Worm (Caenorhabditis elegans) whole organism, L4 larva: Measurements from ENCODE around the gene F54F12.1.
A peak's percentile ranks its signal among the peaks of the same experiment; 100 is the strongest.

Experiments
- D1046.2 ChIP-seq: fragments of 200-800 bp; sonication (Bioruptor generic); IDR thresholded peaks from 2 replicates; pipeline ENCODE4 v1.3.6; 2022; ENCODE audit warnings: missing genetic modification characterization, missing compliant biosample characterization
- F26F4.8 ChIP-seq: fragments of 200-800 bp; sonication (Bioruptor generic); conservative IDR thresholded peaks from 2 replicates; pipeline ENCODE4 v1.3.6; 2022; ENCODE audit warnings: missing genetic modification characterization, missing compliant biosample characterization
- ceh-28 ChIP-seq: fragments of 150-350 bp; optimal IDR thresholded peaks from 2 replicates; lab custom pipeline; 2014; ENCODE audit warnings: missing biosample characterization, missing genetic modification reagents, missing genetic modification characterization
- ceh-32 ChIP-seq: sonication (generic microtip); optimal IDR thresholded peaks from 2 replicates; lab custom pipeline; 2016; ENCODE audit warnings: mild to moderate bottlenecking, missing genetic modification characterization, missing compliant biosample characterization; ENCODE audit not compliant: poor library complexity
- daf-19 ChIP-seq: fragments of 200-800 bp; sonication (Bioruptor generic); conservative IDR thresholded peaks from 2 replicates; pipeline ENCODE4 v1.3.6; 2022; ENCODE audit warnings: missing genetic modification characterization, missing compliant biosample characterization
- dve-1 ChIP-seq: sonication (generic microtip); optimal IDR thresholded peaks from 2 replicates; lab custom pipeline; 2017; ENCODE audit warnings: antibody characterized with exemption, mild to moderate bottlenecking, missing genetic modification characterization, missing compliant biosample characterization; ENCODE audit not compliant: insufficient read depth
- egl-27 ChIP-seq: sonication (generic microtip); optimal IDR thresholded peaks from 3 replicates; lab custom pipeline; 2017; ENCODE audit warnings: missing biosample characterization, missing genetic modification reagents, missing genetic modification characterization
- fos-1 ChIP-seq: fragments of 150-350 bp; optimal IDR thresholded peaks from 2 replicates; lab custom pipeline; 2014; ENCODE audit warnings: missing biosample characterization, missing genetic modification characterization
- lin-29 ChIP-seq: fragments of 200-800 bp; sonication (Bioruptor generic); IDR thresholded peaks from 2 replicates; pipeline ENCODE4 v1.3.6; 2022; ENCODE audit warnings: missing genetic modification reagents, missing genetic modification characterization, missing compliant biosample characterization
- lin-39 ChIP-seq: fragments of 150-350 bp; optimal IDR thresholded peaks from 2 replicates; lab custom pipeline; 2014; ENCODE audit warnings: missing biosample characterization, missing genetic modification reagents, missing genetic modification characterization
- madf-9 ChIP-seq: fragments of 200-800 bp; sonication (Bioruptor generic); conservative IDR thresholded peaks from 2 replicates; pipeline ENCODE4 v1.3.6; 2022; ENCODE audit warnings: missing genetic modification reagents, missing genetic modification characterization, missing compliant biosample characterization
- nhr-111 ChIP-seq: fragments of 200-800 bp; sonication (Bioruptor generic); optimal IDR thresholded peaks from 2 replicates; lab custom pipeline; 2018; ENCODE audit warnings: mild to moderate bottlenecking, missing genetic modification characterization, missing compliant biosample characterization
- nhr-237 ChIP-seq: sonication (generic microtip); optimal IDR thresholded peaks from 2 replicates; lab custom pipeline; 2017; ENCODE audit warnings: missing biosample characterization, missing genetic modification characterization
- nhr-42 ChIP-seq: fragments of 200-800 bp; sonication (Bioruptor generic); IDR thresholded peaks from 2 replicates; pipeline ENCODE4 v1.3.6; 2022; ENCODE audit warnings: missing genetic modification characterization, missing compliant biosample characterization
- nhr-6 ChIP-seq: fragments of 150-350 bp; optimal IDR thresholded peaks from 2 replicates; lab custom pipeline; 2014; ENCODE audit warnings: missing biosample characterization, missing genetic modification characterization
- pha-4 ChIP-seq, 2 experiments: fragments of 150-350 bp in 1 of 2; fragments of 200-800 bp in 1 of 2; sonication (Bioruptor generic) in 1 of 2; IDR thresholded peaks in 1 of 2; optimal IDR thresholded peaks in 1 of 2; 2 replicates each; pipeline versions ENCODE4 v1.3.6 to Lab custom; 2014 to 2022; ENCODE audit warnings: missing genetic modification characterization in 2 of 2, missing genetic modification reagents in 2 of 2, missing biosample characterization in 1 of 2, missing compliant biosample characterization in 1 of 2
- rbr-2 ChIP-seq: sonication (generic microtip); optimal IDR thresholded peaks from 2 replicates; lab custom pipeline; 2016; ENCODE audit warnings: missing genotype, missing genetic modification characterization, missing compliant biosample characterization
- spr-3 ChIP-seq: fragments of 200-800 bp; sonication (Bioruptor generic); optimal IDR thresholded peaks from 2 replicates; lab custom pipeline; 2018; ENCODE audit warnings: mild to moderate bottlenecking, missing genetic modification characterization, missing compliant biosample characterization
- tag-97 ChIP-seq: fragments of 200-800 bp; sonication (Bioruptor generic); IDR thresholded peaks from 2 replicates; pipeline ENCODE4 v1.3.6; 2022; ENCODE audit warnings: missing genetic modification characterization, missing compliant biosample characterization
- vab-7 ChIP-seq: fragments of 200-800 bp; sonication (Bioruptor generic); IDR thresholded peaks from 2 replicates; pipeline ENCODE4 v1.3.6; 2022; ENCODE audit warnings: missing genetic modification reagents, missing genetic modification characterization, missing compliant biosample characterization

The F54F12.1 gene

DNA sequence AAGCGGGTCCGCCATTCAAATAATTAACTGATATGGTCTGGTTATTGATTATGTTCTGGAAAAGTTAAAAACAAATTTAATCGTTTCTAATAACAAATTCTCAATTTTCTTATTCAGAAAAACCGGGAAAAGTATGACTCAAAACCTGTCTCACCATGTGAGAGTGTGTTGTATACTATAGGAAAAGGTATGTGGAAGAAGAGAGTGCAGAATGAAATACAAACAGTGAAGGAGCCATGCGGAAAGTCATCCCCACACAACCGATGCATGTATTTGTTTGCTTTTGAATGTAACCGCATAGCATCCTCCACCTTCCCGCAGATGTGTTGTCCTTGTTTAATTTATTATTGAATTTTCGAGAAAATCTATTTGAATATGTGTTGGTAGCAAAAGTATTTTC, 54.8 kb downstream of the F54F12.1 start, which contains the start of gene ZK1010.8 (continued):
- no peak for TF ChIP-seq spr-3 (GFP tag; lab: Kevin White, UChicago)
- TF ChIP-seq nhr-111 (GFP tag; lab: Kevin White, UChicago): no peak
- TF ChIP-seq daf-19: no peak
- no peak for TF ChIP-seq ceh-32 (tag; lab: Kevin White, UChicago)
- no peak for TF ChIP-seq nhr-237
- TF ChIP-seq ceh-28 (tag; lab: Kevin White, UChicago): no peak
- TF ChIP-seq madf-9 (GFP tag; lab: Robert Waterston, UW): no peak
- no peak for TF ChIP-seq nhr-42 (GFP tag; lab: Robert Waterston, UW)
- no peak for TF ChIP-seq lin-29 (GFP tag; lab: Robert Waterston, UW)
- no peak for TF ChIP-seq pha-4 (GFP tag; IDR thresholded peaks at IDR 0.05; lab: Robert Waterston, UW)
- TF ChIP-seq pha-4 (tag; optimal IDR thresholded peaks at IDR 0.05; lab: Kevin White, UChicago): peak; percentile 83
- TF ChIP-seq rbr-2: no peak
- no peak for TF ChIP-seq vab-7 (GFP tag; lab: Robert Waterston, UW)
- no peak for TF ChIP-seq F26F4.8 (GFP tag; lab: Robert Waterston, UW)
- no peak for TF ChIP-seq fos-1
- TF ChIP-seq tag-97 (GFP tag; lab: Robert Waterston, UW): no peak
- TF ChIP-seq nhr-6 (tag; lab: Kevin White, UChicago): peak; percentile 55
- TF ChIP-seq D1046.2 (GFP tag; lab: Robert Waterston, UW): no peak
- peak; percentile 6 for TF ChIP-seq dve-1 (tag; lab: Kevin White, UChicago)
- no peak for TF ChIP-seq lin-39
- no peak for TF ChIP-seq egl-27 (tag; lab: Kevin White, UChicago)
